Fruit fly (Drosophila melanogaster) whole organism, embryonic: ENCODE measurements around the gene CG34001.

Experiments
- Awh ChIP-seq: fragments of 200-800 bp; sonication (Bioruptor generic); IDR thresholded peaks from 2 replicates; pipeline ENCODE4, ENCODE4 v1.3.6; 2022; ENCODE audit warnings: missing biosample characterization, missing genetic modification characterization
- C15 ChIP-seq: fragments of 200-800 bp; sonication (Bioruptor generic); IDR thresholded peaks from 3 replicates; pipeline ENCODE4 v1.3.6; 2022; ENCODE audit warnings: missing biosample characterization, missing genetic modification characterization
- CG10321 ChIP-seq: fragments of 200-800 bp; sonication (Bioruptor generic); IDR thresholded peaks from 2 replicates; pipeline ENCODE4 v1.3.6; 2022; ENCODE audit warnings: missing biosample characterization, missing genetic modification characterization
- CG12104 ChIP-seq: fragments of 200-800 bp; sonication (Bioruptor generic); optimal IDR thresholded peaks from 3 replicates; lab custom pipeline; 2016; ENCODE audit warnings: missing biosample characterization, missing genetic modification characterization
- CG13123 ChIP-seq: fragments of 200-800 bp; sonication (Bioruptor generic); optimal IDR thresholded peaks from 2 replicates; lab custom pipeline; 2016; ENCODE audit warnings: missing biosample characterization, missing genetic modification characterization
- CG13894 ChIP-seq: fragments of 200-800 bp; sonication (Bioruptor generic); optimal IDR thresholded peaks from 3 replicates; lab custom pipeline; 2018; ENCODE audit warnings: missing biosample characterization, mild to moderate bottlenecking, missing genetic modification characterization, moderate library complexity
- CG14441 ChIP-seq: fragments of 200-800 bp; sonication (Bioruptor generic); IDR thresholded peaks from 2 replicates; pipeline ENCODE4 v1.3.6; 2022; ENCODE audit warnings: missing biosample characterization, missing genetic modification characterization
- CG14710 ChIP-seq: fragments of 200-800 bp; sonication (Bioruptor generic); optimal IDR thresholded peaks from 3 replicates; lab custom pipeline; 2019; ENCODE audit warnings: missing biosample characterization, mild to moderate bottlenecking, missing genetic modification characterization, moderate library complexity
- CG14965 ChIP-seq: fragments of 200-800 bp; sonication (Bioruptor generic); optimal IDR thresholded peaks from 2 replicates; lab custom pipeline; 2016; ENCODE audit warnings: missing biosample characterization, missing genetic modification characterization, borderline replicate concordance
- CG15696 ChIP-seq: fragments of 200-800 bp; sonication (Bioruptor generic); optimal IDR thresholded peaks from 2 replicates; lab custom pipeline; 2019; ENCODE audit warnings: missing biosample characterization, mild to moderate bottlenecking, missing genetic modification characterization, moderate library complexity
- CG17359 ChIP-seq: fragments of 200-800 bp; sonication (Bioruptor generic); optimal IDR thresholded peaks from 3 replicates; lab custom pipeline; 2018; ENCODE audit warnings: missing biosample characterization, mild to moderate bottlenecking, missing genetic modification characterization, moderate library complexity
- CG1792 ChIP-seq: fragments of 200-800 bp; sonication (Bioruptor generic); optimal IDR thresholded peaks from 2 replicates; lab custom pipeline; 2016; ENCODE audit warnings: missing biosample characterization, missing genetic modification characterization
- CG31441 ChIP-seq: fragments of 200-800 bp; sonication (Bioruptor generic); IDR thresholded peaks from 2 replicates; pipeline ENCODE4 v1.3.6; 2022; ENCODE audit warnings: missing biosample characterization, missing genetic modification characterization
- CG32532 ChIP-seq: fragments of 200-800 bp; sonication (Bioruptor generic); IDR thresholded peaks from 2 replicates; pipeline ENCODE4 v1.3.6; 2022; ENCODE audit warnings: missing biosample characterization, missing genetic modification characterization
- CG5245 ChIP-seq: fragments of 200-800 bp; sonication (Bioruptor generic); optimal IDR thresholded peaks from 3 replicates; lab custom pipeline; 2016; ENCODE audit warnings: missing biosample characterization, missing genetic modification characterization
- CG6689 ChIP-seq: fragments of 200-800 bp; sonication (Bioruptor generic); IDR thresholded peaks from 2 replicates; pipeline ENCODE4 v1.3.6; 2022; ENCODE audit warnings: missing biosample characterization, missing genetic modification characterization
- CG7963 ChIP-seq: fragments of 200-800 bp; sonication (Bioruptor generic); IDR thresholded peaks from 3 replicates; pipeline ENCODE4 v1.3.6; 2022; ENCODE audit warnings: missing biosample characterization, missing genetic modification characterization; ENCODE audit not compliant: partially characterized antibody
- CG8478 ChIP-seq: fragments of >200 bp; optimal IDR thresholded peaks from 2 replicates; lab custom pipeline; 2018
- D19A ChIP-seq: fragments of 200-800 bp; optimal IDR thresholded peaks from 3 replicates; lab custom pipeline; 2019; ENCODE audit warnings: missing biosample characterization, mild to moderate bottlenecking, missing genetic modification characterization, moderate library complexity
- Doc3 ChIP-seq: fragments of 200-800 bp; sonication (Bioruptor generic); IDR thresholded peaks from 3 replicates; pipeline ENCODE4 v1.3.6; 2022; ENCODE audit warnings: missing biosample characterization, missing genetic modification characterization; ENCODE audit not compliant: partially characterized antibody
- Elba2 ChIP-seq: fragments of 200-800 bp; sonication (Bioruptor generic); optimal IDR thresholded peaks from 3 replicates; lab custom pipeline; 2016; ENCODE audit warnings: missing biosample characterization, missing genetic modification characterization
- Fer1 ChIP-seq: fragments of 200-800 bp; sonication (Bioruptor generic); optimal IDR thresholded peaks from 2 replicates; lab custom pipeline; 2017; ENCODE audit warnings: missing biosample characterization, mild to moderate bottlenecking, missing genetic modification characterization
- HLH54F ChIP-seq: fragments of 200-800 bp; sonication (Bioruptor generic); optimal IDR thresholded peaks from 3 replicates; lab custom pipeline; 2016; ENCODE audit warnings: missing biosample characterization, missing genetic modification characterization
- Hey ChIP-seq: fragments of 200-800 bp; sonication (Bioruptor generic); optimal IDR thresholded peaks from 3 replicates; lab custom pipeline; 2018; ENCODE audit warnings: missing biosample characterization, mild to moderate bottlenecking, missing genetic modification characterization
- HmgZ ChIP-seq: fragments of 200-800 bp; sonication (Bioruptor generic); optimal IDR thresholded peaks from 2 replicates; lab custom pipeline; 2018; ENCODE audit warnings: missing biosample characterization, mild to moderate bottlenecking, missing genetic modification characterization
- Hmx ChIP-seq: fragments of 200-800 bp; sonication (Bioruptor generic); optimal IDR thresholded peaks from 2 replicates; lab custom pipeline; 2016; ENCODE audit warnings: missing biosample characterization, missing genetic modification characterization
- Hr51 ChIP-seq, 2 experiments: fragments of 200-800 bp; sonication (Bioruptor generic); optimal IDR thresholded peaks; 2 replicates in 1 of 2; 3 replicates in 1 of 2; lab custom pipeline; 2016 to 2018; ENCODE audit warnings: missing biosample characterization in 2 of 2, missing genetic modification characterization in 2 of 2, mild to moderate bottlenecking in 1 of 2, moderate library complexity in 1 of 2
- Oli ChIP-seq: fragments of 200-800 bp; sonication (Bioruptor generic); optimal IDR thresholded peaks from 2 replicates; lab custom pipeline; 2018; ENCODE audit warnings: missing biosample characterization, mild to moderate bottlenecking, missing genetic modification characterization, moderate library complexity
- Rfx ChIP-seq: fragments of 200-800 bp; sonication (Bioruptor generic); IDR thresholded peaks from 2 replicates; pipeline ENCODE4 v1.3.6; 2022; ENCODE audit warnings: missing biosample characterization, missing genetic modification characterization
- Scr ChIP-seq: fragments of 200-800 bp; sonication (Bioruptor generic); IDR thresholded peaks from 2 replicates; pipeline ENCODE4 v1.3.6; 2022; ENCODE audit warnings: missing biosample characterization, missing genetic modification characterization; ENCODE audit not compliant: partially characterized antibody
- Ssrp ChIP-seq: fragments of 200-800 bp; sonication (Bioruptor generic); optimal IDR thresholded peaks from 2 replicates; lab custom pipeline; 2018; ENCODE audit warnings: missing biosample characterization, mild to moderate bottlenecking, missing genetic modification characterization, moderate library complexity
- TFAM ChIP-seq: fragments of 200-800 bp; sonication (Bioruptor generic); optimal IDR thresholded peaks from 2 replicates; lab custom pipeline; 2017; ENCODE audit warnings: missing biosample characterization, missing genetic modification characterization, inconsistent platforms
- Tbp ChIP-seq: fragments of >200 bp; optimal IDR thresholded peaks from 2 replicates; lab custom pipeline; 2018; ENCODE audit warnings: missing biosample characterization, missing genetic modification characterization
- ase ChIP-seq: fragments of 200-800 bp; sonication (Bioruptor generic); IDR thresholded peaks from 3 replicates; pipeline ENCODE4 v1.3.6; 2022; ENCODE audit warnings: missing biosample characterization, missing genetic modification characterization
- cad ChIP-seq: fragments of >200 bp; optimal IDR thresholded peaks from 2 replicates; lab custom pipeline; 2017; ENCODE audit warnings: missing biosample characterization, missing genetic modification characterization
- cato ChIP-seq: fragments of 200-800 bp; sonication (Bioruptor generic); optimal IDR thresholded peaks from 2 replicates; lab custom pipeline; 2016; ENCODE audit warnings: missing biosample characterization, missing genetic modification characterization, borderline replicate concordance
- crp ChIP-seq, 2 experiments: fragments of 200-800 bp; sonication (Bioruptor generic); optimal IDR thresholded peaks; 2 replicates in 1 of 2; 3 replicates in 1 of 2; lab custom pipeline; 2017; ENCODE audit warnings: missing biosample characterization in 2 of 2, missing genetic modification characterization in 2 of 2, mild to moderate bottlenecking in 1 of 2, moderate library complexity in 1 of 2
- dan ChIP-seq: fragments of 200-800 bp; sonication (Bioruptor generic); IDR thresholded peaks from 2 replicates; pipeline ENCODE4 v1.3.6; 2022; ENCODE audit warnings: missing biosample characterization, missing genetic modification characterization
- disco-r ChIP-seq: fragments of 200-800 bp; sonication (Bioruptor generic); optimal IDR thresholded peaks from 2 replicates; lab custom pipeline; 2016; ENCODE audit warnings: missing biosample characterization, missing genetic modification characterization
- dm ChIP-seq: fragments of 200-800 bp; sonication (Bioruptor generic); optimal IDR thresholded peaks from 3 replicates; lab custom pipeline; 2016; ENCODE audit warnings: missing biosample characterization, missing genetic modification characterization
- eyg ChIP-seq: fragments of 200-800 bp; sonication (Bioruptor generic); optimal IDR thresholded peaks from 3 replicates; lab custom pipeline; 2016; ENCODE audit warnings: missing biosample characterization, missing genetic modification characterization
- insv ChIP-seq, 2 experiments: fragments of 200-800 bp; sonication (Bioruptor generic); optimal IDR thresholded peaks; 3 replicates each; lab custom pipeline; 2016 to 2018; ENCODE audit warnings: missing biosample characterization in 2 of 2, missing genetic modification characterization in 2 of 2
- ken ChIP-seq: fragments of 200-800 bp; sonication (Bioruptor generic); IDR thresholded peaks from 3 replicates; pipeline ENCODE4 v1.3.6; 2022; ENCODE audit warnings: missing biosample characterization, missing genetic modification characterization
- klu ChIP-seq: fragments of 200-800 bp; sonication (Bioruptor generic); IDR thresholded peaks from 2 replicates; pipeline ENCODE4 v1.3.6; 2022; ENCODE audit warnings: missing biosample characterization, missing genetic modification characterization
- mam ChIP-seq: fragments of 200-800 bp; sonication (Bioruptor generic); optimal IDR thresholded peaks from 3 replicates; lab custom pipeline; 2016; ENCODE audit warnings: missing biosample characterization, missing genetic modification characterization
- nerfin-1 ChIP-seq: fragments of 200-800 bp; sonication (Bioruptor generic); optimal IDR thresholded peaks from 3 replicates; lab custom pipeline; 2019; ENCODE audit warnings: missing biosample characterization, mild to moderate bottlenecking, missing genetic modification characterization, moderate library complexity
- pfk ChIP-seq: fragments of 200-800 bp; sonication (Bioruptor generic); optimal IDR thresholded peaks from 2 replicates; lab custom pipeline; 2018; ENCODE audit warnings: missing biosample characterization, mild to moderate bottlenecking, missing genetic modification characterization, moderate library complexity
- pros ChIP-seq: fragments of 200-800 bp; sonication (Bioruptor generic); optimal IDR thresholded peaks from 3 replicates; lab custom pipeline; 2019; ENCODE audit warnings: missing biosample characterization, mild to moderate bottlenecking, missing genetic modification characterization, moderate library complexity
- row ChIP-seq: fragments of 200-800 bp; sonication (Bioruptor generic); IDR thresholded peaks from 3 replicates; pipeline ENCODE4 v1.3.6; 2022; ENCODE audit warnings: missing biosample characterization, missing genetic modification characterization
- sr ChIP-seq: fragments of 200-800 bp; sonication (Bioruptor generic); IDR thresholded peaks from 3 replicates; pipeline ENCODE4 v1.3.6; 2022; ENCODE audit warnings: missing biosample characterization, missing genetic modification characterization
- z ChIP-seq: fragments of 200-800 bp; sonication (Bioruptor generic); IDR thresholded peaks from 3 replicates; pipeline ENCODE4 v1.3.6; 2022; ENCODE audit warnings: missing biosample characterization, missing genetic modification characterization

CG34001 gene

dm6 chr3L:10637819-10638218, 6.9 kb downstream of the CG34001 start, which contains the start of gene Cnep1r2 (continued):
- peak; percentile 98 for TF ChIP-seq CG15696 (tag; lab: Kevin White, UChicago)
- peak in 1 of 2 experiments; percentile 65 for TF ChIP-seq crp (GFP tag; optimal IDR thresholded peaks at IDR 0.05; lab: Kevin White, UChicago)
- TF ChIP-seq CG12104 (GFP tag; lab: Kevin White, UChicago), result peak; percentile 88
- TF ChIP-seq row (GFP tag; lab: Robert Waterston, UW), result peak; percentile 99
- TF ChIP-seq CG5245, result peak; percentile 79
- peak; percentile 96 for TF ChIP-seq CG13894 (tag; lab: Kevin White, UChicago)
- peak; percentile 95 for TF ChIP-seq Fer1 (GFP tag; lab: Kevin White, UChicago)
- peak; percentile 97 for TF ChIP-seq Oli (tag; lab: Kevin White, UChicago)
- peak; percentile 88 for TF ChIP-seq cato (GFP tag; lab: Kevin White, UChicago)
- TF ChIP-seq Ssrp (tag; lab: Kevin White, UChicago), result peak; percentile 98
- TF ChIP-seq cad, result no peak
- TF ChIP-seq CG10321, result peak; percentile 43; the same call in 1 of the 2 replicates
- TF ChIP-seq HmgZ (tag; lab: Kevin White, UChicago), result peak; percentile 93
- TF ChIP-seq TFAM (GFP tag; lab: Kevin White, UChicago), result no peak
- peak; percentile 96 for TF ChIP-seq CG17359 (tag; lab: Kevin White, UChicago)
- TF ChIP-seq CG6689 (GFP tag; lab: Robert Waterston, UW), result peak; percentile 97
- TF ChIP-seq dan (GFP tag; lab: Robert Waterston, UW), result peak; percentile 80
- TF ChIP-seq insv (GFP tag; optimal IDR thresholded peaks at IDR 0.05; lab: Kevin White, UChicago), result peak in 1 of 2 experiments; percentile 81
- TF ChIP-seq CG14710 (tag; lab: Kevin White, UChicago), result peak; percentile 96
- no peak for TF ChIP-seq Tbp (GFP tag; lab: Kevin White, UChicago)
- TF ChIP-seq CG1792 (GFP tag; lab: Kevin White, UChicago), result peak; percentile 16
- peak; percentile 93 for TF ChIP-seq Awh
- peak; percentile 94 for TF ChIP-seq klu (GFP tag; lab: Robert Waterston, UW)
- TF ChIP-seq sr (GFP tag; lab: Robert Waterston, UW), result peak; percentile 68; the same call in 1 of the 3 replicates
- peak; percentile 98 for TF ChIP-seq CG31441 (GFP tag; lab: Robert Waterston, UW)
- TF ChIP-seq nerfin-1 (tag; lab: Kevin White, UChicago), result peak; percentile 94
- TF ChIP-seq pros, result peak; percentile 60
- TF ChIP-seq Hr51 (GFP tag; optimal IDR thresholded peaks at IDR 0.05; lab: Kevin White, UChicago), result peak; percentile 85 to 97
- no peak for TF ChIP-seq CG14965 (GFP tag; lab: Kevin White, UChicago)
- no peak for TF ChIP-seq z (GFP tag; lab: Robert Waterston, UW)
- TF ChIP-seq eyg (GFP tag; lab: Kevin White, UChicago), result no peak
- TF ChIP-seq CG14441 (GFP tag; lab: Robert Waterston, UW), result peak; percentile 94
- TF ChIP-seq Elba2 (GFP tag; lab: Kevin White, UChicago), result peak; percentile 87
- TF ChIP-seq Doc3, result no peak
- no peak for TF ChIP-seq disco-r (GFP tag; lab: Kevin White, UChicago)
- no peak for TF ChIP-seq Hmx
- peak; percentile 82 for TF ChIP-seq mam (GFP tag; lab: Kevin White, UChicago)
- TF ChIP-seq Hey (tag; lab: Kevin White, UChicago), result peak; percentile 68
- TF ChIP-seq ken, result peak; percentile 95
- peak; percentile 59 for TF ChIP-seq pfk (GFP tag; lab: Kevin White, UChicago)
- TF ChIP-seq C15 (GFP tag; lab: Robert Waterston, UW), result peak; percentile 66; the same call in 2 of the 3 replicates
- peak; percentile 1 for TF ChIP-seq dm (GFP tag; lab: Kevin White, UChicago)
- peak; percentile 96 for TF ChIP-seq CG32532
- TF ChIP-seq HLH54F (GFP tag; lab: Kevin White, UChicago), result peak; percentile 81
- no peak for TF ChIP-seq CG7963
- TF ChIP-seq CG13123 (GFP tag; lab: Kevin White, UChicago), result peak; percentile 91
- TF ChIP-seq D19A (tag; lab: Kevin White, UChicago), result peak; percentile 93
- TF ChIP-seq ase (GFP tag; lab: Robert Waterston, UW), result peak; percentile 86
- no peak for TF ChIP-seq CG8478
- TF ChIP-seq Rfx (GFP tag; lab: Robert Waterston, UW), result peak; percentile 97
- no peak for TF ChIP-seq Scr (GFP tag; lab: Robert Waterston, UW)
